Worm (Caenorhabditis elegans) whole organism, young adult: Measurements from ENCODE around the gene T15B7.15.
A peak's percentile ranks its signal among the peaks of the same experiment; 100 is the strongest.

ENCODE experiments used
- F37B4.10 ChIP-seq: fragments of 200-800 bp; sonication (Bioruptor generic); IDR thresholded peaks from 2 replicates; pipeline ENCODE4 v1.3.6; 2022; ENCODE audit warnings: missing genetic modification characterization, missing compliant biosample characterization
- F39B2.1 ChIP-seq: fragments of 200-800 bp; sonication (Bioruptor generic); IDR thresholded peaks from 2 replicates; pipeline ENCODE4 v1.3.6; 2022; ENCODE audit warnings: missing genetic modification reagents, missing genetic modification characterization, missing compliant biosample characterization
- F57C9.4 ChIP-seq: sonication (generic microtip); optimal IDR thresholded peaks from 2 replicates; lab custom pipeline; 2017; ENCODE audit warnings: mild to moderate bottlenecking, missing genetic modification characterization, missing compliant biosample characterization
- K11D2.4 ChIP-seq: fragments of 200-800 bp; sonication (Bioruptor generic); IDR thresholded peaks from 2 replicates; pipeline ENCODE4 v1.3.6; 2022; ENCODE audit warnings: missing genetic modification reagents, missing genetic modification characterization, missing compliant biosample characterization
- K12H6.12 ChIP-seq: fragments of 200-800 bp; sonication (Bioruptor generic); optimal IDR thresholded peaks from 2 replicates; lab custom pipeline; 2018; ENCODE audit warnings: mild to moderate bottlenecking, missing genetic modification characterization, missing compliant biosample characterization
- ama-1 ChIP-seq, 3 experiments: fragments of 150-350 bp in 1 of 3; sonication (generic microtip) in 2 of 3; optimal IDR thresholded peaks; 2 replicates each; lab custom pipeline; 2014 to 2018; ENCODE audit warnings: missing biosample characterization in 2 of 3, missing genetic modification characterization in 2 of 3, missing genetic modification reagents in 2 of 3
- athp-1 ChIP-seq: sonication (generic microtip); optimal IDR thresholded peaks from 2 replicates; lab custom pipeline; 2017; ENCODE audit warnings: mild to moderate bottlenecking, missing genetic modification characterization, missing compliant biosample characterization
- attf-5 ChIP-seq: fragments of 200-800 bp; sonication (Bioruptor generic); optimal IDR thresholded peaks from 2 replicates; lab custom pipeline; 2018; ENCODE audit warnings: mild to moderate bottlenecking, missing genetic modification characterization, missing compliant biosample characterization
- bed-2 ChIP-seq: fragments of 200-800 bp; sonication (Bioruptor generic); IDR thresholded peaks from 2 replicates; pipeline ENCODE4 v1.3.6; 2022; ENCODE audit warnings: missing genetic modification reagents, missing genetic modification characterization, missing compliant biosample characterization
- cebp-1 ChIP-seq, 2 experiments: fragments of 200-800 bp in 1 of 2; sonication (Bioruptor generic) in 1 of 2; sonication (generic microtip) in 1 of 2; IDR thresholded peaks in 1 of 2; optimal IDR thresholded peaks in 1 of 2; 2 replicates each; pipeline versions ENCODE4 v1.3.6 to Lab custom; 2017 to 2022; ENCODE audit warnings: missing compliant biosample characterization in 2 of 2, missing genetic modification characterization in 2 of 2, mild to moderate bottlenecking in 1 of 2, missing genetic modification reagents in 1 of 2, moderate library complexity in 1 of 2
- cebp-2 ChIP-seq: fragments of 200-800 bp; sonication (Bioruptor generic); IDR thresholded peaks from 2 replicates; pipeline ENCODE4 v1.3.6; 2022; ENCODE audit warnings: missing genetic modification characterization, missing compliant biosample characterization
- ceh-27 ChIP-seq: fragments of 200-800 bp; sonication (Bioruptor generic); optimal IDR thresholded peaks from 2 replicates; lab custom pipeline; 2018; ENCODE audit warnings: mild to moderate bottlenecking, missing genetic modification characterization, moderate library complexity, missing compliant biosample characterization
- ceh-58 ChIP-seq: fragments of 200-800 bp; sonication (Bioruptor generic); IDR thresholded peaks from 2 replicates; pipeline ENCODE4 v1.3.6; 2022; ENCODE audit warnings: missing genetic modification characterization, missing compliant biosample characterization
- ceh-79 ChIP-seq: sonication (generic microtip); optimal IDR thresholded peaks from 2 replicates; lab custom pipeline; 2017; ENCODE audit warnings: mild to moderate bottlenecking, missing genetic modification characterization, missing compliant biosample characterization
- chd-7 ChIP-seq: sonication (generic microtip); optimal IDR thresholded peaks from 2 replicates; lab custom pipeline; 2016; ENCODE audit warnings: mild to moderate bottlenecking, missing genetic modification characterization, moderate library complexity, missing compliant biosample characterization
- die-1 ChIP-seq: sonication (generic microtip); optimal IDR thresholded peaks from 2 replicates; lab custom pipeline; 2016; ENCODE audit warnings: missing genotype, mild to moderate bottlenecking, missing genetic modification characterization, missing compliant biosample characterization
- dox-1 ChIP-seq: fragments of 200-800 bp; sonication (Bioruptor generic); IDR thresholded peaks from 2 replicates; pipeline ENCODE4 v1.3.6; 2022; ENCODE audit warnings: missing genetic modification reagents, missing genetic modification characterization, missing compliant biosample characterization
- efl-1 ChIP-seq: fragments of 150-350 bp; optimal IDR thresholded peaks from 2 replicates; lab custom pipeline; 2014; ENCODE audit warnings: missing biosample characterization, missing genetic modification reagents, missing genetic modification characterization
- egl-18 ChIP-seq: fragments of 200-800 bp; sonication (Bioruptor generic); IDR thresholded peaks from 2 replicates; pipeline ENCODE4 v1.3.6; 2022; ENCODE audit warnings: missing genetic modification reagents, missing genetic modification characterization, missing compliant biosample characterization
- egrh-3 ChIP-seq: fragments of 200-800 bp; sonication (Bioruptor generic); IDR thresholded peaks from 2 replicates; pipeline ENCODE4 v1.3.6; 2022; ENCODE audit warnings: missing genetic modification reagents, missing genetic modification characterization, missing compliant biosample characterization
- ekl-4 ChIP-seq: fragments of 200-800 bp; sonication (Bioruptor generic); IDR thresholded peaks from 2 replicates; pipeline ENCODE4 v1.3.6; 2022; ENCODE audit warnings: missing genetic modification reagents, missing genetic modification characterization, missing compliant biosample characterization
- fkh-3 ChIP-seq: sonication (generic microtip); optimal IDR thresholded peaks from 2 replicates; lab custom pipeline; 2016; ENCODE audit warnings: mild to moderate bottlenecking, missing genetic modification characterization, missing compliant biosample characterization
- gei-17 ChIP-seq: fragments of 200-800 bp; sonication (Bioruptor generic); optimal IDR thresholded peaks from 2 replicates; lab custom pipeline; 2018; ENCODE audit warnings: mild to moderate bottlenecking, missing genetic modification characterization, missing compliant biosample characterization
- hmg-1.2 ChIP-seq: fragments of 200-800 bp; sonication (Bioruptor generic); IDR thresholded peaks from 2 replicates; pipeline ENCODE4 v1.3.6; 2022; ENCODE audit warnings: missing genetic modification reagents, missing genetic modification characterization, missing compliant biosample characterization
- lin-26 ChIP-seq: fragments of 200-800 bp; sonication (Bioruptor generic); IDR thresholded peaks from 2 replicates; pipeline ENCODE4 v1.3.6; 2022; ENCODE audit warnings: missing genetic modification reagents, missing genetic modification characterization, missing compliant biosample characterization
- lin-35 ChIP-seq, 3 experiments: fragments of 150-350 bp in 2 of 3; sonication (generic microtip) in 1 of 3; optimal IDR thresholded peaks; 2 replicates each; lab custom pipeline; 2014 to 2018; ENCODE audit warnings: missing biosample characterization in 3 of 3, missing genetic modification characterization in 3 of 3, missing genetic modification reagents in 3 of 3
- lin-40 ChIP-seq: sonication (generic microtip); optimal IDR thresholded peaks from 2 replicates; lab custom pipeline; 2016; ENCODE audit warnings: missing genetic modification characterization, mild to moderate bottlenecking, missing compliant biosample characterization, missing genotype, missing genetic modification reagents
- lin-54 ChIP-seq: fragments of 200-800 bp; sonication (Bioruptor generic); optimal IDR thresholded peaks from 2 replicates; lab custom pipeline; 2018; ENCODE audit warnings: mild to moderate bottlenecking, missing genetic modification characterization, missing compliant biosample characterization
- madf-10 ChIP-seq: sonication (generic microtip); optimal IDR thresholded peaks from 2 replicates; lab custom pipeline; 2016; ENCODE audit warnings: mild to moderate bottlenecking, missing genetic modification characterization, missing compliant biosample characterization
- mcd-1 ChIP-seq: fragments of 200-800 bp; sonication (Bioruptor generic); IDR thresholded peaks from 2 replicates; pipeline ENCODE4 v1.3.6; 2022; ENCODE audit warnings: missing genetic modification reagents, missing genetic modification characterization, missing compliant biosample characterization
- nfya-2 ChIP-seq: fragments of 200-800 bp; sonication (Bioruptor generic); IDR thresholded peaks from 2 replicates; pipeline ENCODE4 v1.3.6; 2022; ENCODE audit warnings: missing genetic modification reagents, missing genetic modification characterization, missing compliant biosample characterization
- nfyb-1 ChIP-seq: fragments of 200-800 bp; sonication (Bioruptor generic); IDR thresholded peaks from 2 replicates; pipeline ENCODE4 v1.3.6; 2022; ENCODE audit warnings: missing genetic modification reagents, missing genetic modification characterization, missing compliant biosample characterization
- rcor-1 ChIP-seq: fragments of 200-800 bp; sonication (Bioruptor generic); IDR thresholded peaks from 2 replicates; pipeline ENCODE4 v1.3.6; 2022; ENCODE audit warnings: missing genetic modification reagents, missing genetic modification characterization, missing compliant biosample characterization
- rec-8 ChIP-seq, 2 experiments: sonication (generic microtip); optimal IDR thresholded peaks; 2 replicates each; lab custom pipeline; 2016; ENCODE audit warnings: mild to moderate bottlenecking in 2 of 2, missing genetic modification characterization in 2 of 2, missing genetic modification reagents in 2 of 2, missing genotype in 2 of 2, missing biosample characterization in 1 of 2, missing compliant biosample characterization in 1 of 2, moderate library complexity in 1 of 2
- repo-1 ChIP-seq: sonication (generic microtip); optimal IDR thresholded peaks from 2 replicates; lab custom pipeline; 2017; ENCODE audit warnings: mild to moderate bottlenecking, missing genetic modification characterization, missing compliant biosample characterization
- snpc-1.1 ChIP-seq: sonication (generic microtip); optimal IDR thresholded peaks from 2 replicates; lab custom pipeline; 2017; ENCODE audit warnings: missing genetic modification characterization, mild to moderate bottlenecking, missing compliant biosample characterization, antibody characterized with exemption, moderate library complexity, missing genotype, missing genetic modification reagents; ENCODE audit not compliant: insufficient read depth
- snpc-3.4 ChIP-seq: sonication (generic microtip); optimal IDR thresholded peaks from 2 replicates; lab custom pipeline; 2017; ENCODE audit warnings: missing genetic modification characterization, mild to moderate bottlenecking, missing compliant biosample characterization, antibody characterized with exemption, moderate library complexity, missing genotype, missing genetic modification reagents
- somi-1 ChIP-seq: fragments of 200-800 bp; sonication (Bioruptor generic); optimal IDR thresholded peaks from 2 replicates; lab custom pipeline; 2018; ENCODE audit warnings: mild to moderate bottlenecking, missing genetic modification characterization, missing compliant biosample characterization
- zfh-2 ChIP-seq: fragments of 200-800 bp; sonication (Bioruptor generic); conservative IDR thresholded peaks from 2 replicates; pipeline ENCODE4 v1.3.6; 2022; ENCODE audit warnings: missing genetic modification reagents, missing genetic modification characterization, missing compliant biosample characterization
- zim-3 ChIP-seq: sonication (generic microtip); optimal IDR thresholded peaks from 2 replicates; lab custom pipeline; 2017; ENCODE audit warnings: mild to moderate bottlenecking, missing genetic modification characterization, moderate library complexity, missing compliant biosample characterization
- ztf-18 ChIP-seq: sonication (generic microtip); optimal IDR thresholded peaks from 2 replicates; lab custom pipeline; 2016; ENCODE audit warnings: missing genotype, mild to moderate bottlenecking, missing genetic modification characterization, missing compliant biosample characterization
- ztf-26 ChIP-seq: sonication (generic microtip); optimal IDR thresholded peaks from 2 replicates; lab custom pipeline; 2017; ENCODE audit warnings: missing genetic modification characterization, missing compliant biosample characterization
- ztf-28 ChIP-seq: fragments of 200-800 bp; sonication (Bioruptor generic); IDR thresholded peaks from 2 replicates; pipeline ENCODE4 v1.3.6; 2022; ENCODE audit warnings: missing genetic modification reagents, missing genetic modification characterization, missing compliant biosample characterization
- ztf-6 ChIP-seq: fragments of 200-800 bp; sonication (Bioruptor generic); IDR thresholded peaks from 2 replicates; pipeline ENCODE4 v1.3.6; 2022; ENCODE audit warnings: missing genetic modification reagents, missing genetic modification characterization, missing compliant biosample characterization

T15B7.15 gene

DNA sequence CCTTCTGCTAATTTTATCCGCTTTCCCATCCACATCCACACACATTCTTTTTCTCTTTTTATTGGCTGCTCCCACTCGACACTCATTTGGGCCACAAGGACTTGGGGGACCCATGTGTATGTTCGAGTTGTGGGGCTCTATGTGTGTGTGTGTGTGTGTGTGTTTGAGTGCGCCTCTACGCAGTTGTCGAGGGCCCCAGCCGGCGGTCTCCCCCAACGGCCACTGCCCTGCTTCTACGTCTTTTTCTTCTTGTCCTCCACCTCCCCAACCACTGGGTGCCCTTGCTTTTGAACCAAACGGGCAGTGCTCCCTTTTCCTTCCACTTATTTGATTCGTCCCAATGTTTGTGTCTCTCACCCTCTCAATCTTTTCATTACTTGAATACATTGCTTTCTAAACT, 42.2 kb upstream of the T15B7.15 start:
- TF ChIP-seq ekl-4 (GFP tag; lab: Robert Waterston, UW) (peak; percentile 23; the same call in 1 of the 2 replicates), zim-3 (tag; lab: Kevin White, UChicago) (no peak), ztf-18 (tag; lab: Kevin White, UChicago) (no peak), ceh-58 (GFP tag; lab: Robert Waterston, UW) (no peak), dox-1 (0 out of 2 replicates have a peak, but pooled peaks have one; percentile 6), cebp-1 (GFP tag; IDR thresholded peaks at IDR 0.05; lab: Robert Waterston, UW) (no peak), cebp-1 (tag; optimal IDR thresholded peaks at IDR 0.05; lab: Kevin White, UChicago) (peak; percentile 35), hmg-1.2 (GFP tag; lab: Robert Waterston, UW) (peak; percentile 19; the same call in 1 of the 2 replicates), ceh-79 (tag; lab: Kevin White, UChicago) (peak; percentile 9), K12H6.12 (tag; lab: Kevin White, UChicago) (peak; percentile 11), ztf-28 (no peak), F37B4.10 (0 out of 2 replicates have a peak, but pooled peaks have one; percentile 18), efl-1 (GFP tag; lab: Kevin White, UChicago) (no peak), ceh-27 (GFP tag; lab: Kevin White, UChicago) (peak; percentile 66), zfh-2 (GFP tag; lab: Robert Waterston, UW) (peak; percentile 82)

DNA sequence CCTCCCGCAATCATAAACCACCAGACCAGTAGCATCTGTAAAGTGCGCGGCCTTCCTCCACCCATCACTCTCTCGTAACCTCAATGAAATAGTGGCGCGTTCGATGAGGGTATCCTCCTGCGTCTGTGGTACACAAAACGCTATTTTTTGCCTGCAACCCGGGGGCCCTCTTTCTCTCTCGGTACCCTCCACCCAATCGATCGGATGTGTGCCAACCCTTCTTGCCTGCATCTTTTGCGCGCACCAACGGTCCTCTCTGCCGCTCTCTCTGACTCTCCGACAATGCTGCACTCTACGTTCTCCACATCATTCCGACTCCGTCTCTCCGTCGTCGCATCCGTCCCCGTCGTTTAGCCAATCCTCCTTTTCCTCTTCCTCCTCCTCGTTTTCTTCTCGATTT, 41.0 kb upstream of the T15B7.15 start:
- TF ChIP-seq lin-54 (GFP tag; lab: Kevin White, UChicago) = peak; percentile 17
- TF ChIP-seq mcd-1 (GFP tag; lab: Robert Waterston, UW) = peak; percentile 52
- peak; percentile 56 for TF ChIP-seq die-1 (tag; lab: Kevin White, UChicago)
- no peak for TF ChIP-seq snpc-1.1
- TF ChIP-seq rcor-1 (GFP tag; lab: Robert Waterston, UW) = peak; percentile 67
- TF ChIP-seq madf-10 = peak; percentile 44
- TF ChIP-seq hmg-1.2 (GFP tag; lab: Robert Waterston, UW) = peak; percentile 58
- TF ChIP-seq K11D2.4 = no peak
- peak; percentile 3 for TF ChIP-seq ztf-18 (tag; lab: Kevin White, UChicago)
- peak; percentile 34 for TF ChIP-seq ztf-26 (tag; lab: Kevin White, UChicago)
- TF ChIP-seq cebp-2 (GFP tag; lab: Robert Waterston, UW) = no peak
- TF ChIP-seq ama-1 (optimal IDR thresholded peaks at IDR 0.05; lab: Kevin White, UChicago) = no peak
- TF ChIP-seq ama-1 (GFP tag; optimal IDR thresholded peaks at IDR 0.05; lab: Kevin White, UChicago) = no peak
- TF ChIP-seq cebp-1 (GFP tag; IDR thresholded peaks at IDR 0.05; lab: Robert Waterston, UW) = no peak
- TF ChIP-seq cebp-1 (tag; optimal IDR thresholded peaks at IDR 0.05; lab: Kevin White, UChicago) = peak; percentile 76
- TF ChIP-seq attf-5 (GFP tag; lab: Kevin White, UChicago) = peak; percentile 53
- peak; percentile 20 for TF ChIP-seq somi-1
- TF ChIP-seq repo-1 = peak; percentile 25
- TF ChIP-seq F57C9.4 (tag; lab: Kevin White, UChicago) = no peak
- TF ChIP-seq chd-7 = peak; percentile 57
- TF ChIP-seq rec-8 (tag; optimal IDR thresholded peaks at IDR 0.05; lab: Kevin White, UChicago) = peak in 1 of 2 experiments; percentile 8
- 0 out of 2 replicates have a peak, but pooled peaks have one; percentile 43 for TF ChIP-seq lin-26 (GFP tag; lab: Robert Waterston, UW)
- no peak for TF ChIP-seq fkh-3 (tag; lab: Kevin White, UChicago)
- TF ChIP-seq dox-1 = peak; percentile 74
- TF ChIP-seq lin-40 (tag; lab: Kevin White, UChicago) = peak; percentile 66
- peak; percentile 16 for TF ChIP-seq gei-17 (GFP tag; lab: Kevin White, UChicago)
- no peak for TF ChIP-seq nfya-2 (GFP tag; lab: Robert Waterston, UW)
- TF ChIP-seq egl-18 (GFP tag; lab: Robert Waterston, UW) = 0 out of 2 replicates have a peak, but pooled peaks have one; percentile 45
- TF ChIP-seq F39B2.1 (GFP tag; lab: Robert Waterston, UW) = no peak
- no peak for TF ChIP-seq snpc-3.4 (tag; lab: Kevin White, UChicago)
- peak; percentile 78 for TF ChIP-seq ceh-27 (GFP tag; lab: Kevin White, UChicago)
- peak; percentile 35; the same call in 1 of the 2 replicates for TF ChIP-seq ztf-6
- TF ChIP-seq egrh-3 (GFP tag; lab: Robert Waterston, UW) = peak; percentile 71; the same call in 1 of the 2 replicates
- TF ChIP-seq nfyb-1 (GFP tag; lab: Robert Waterston, UW) = peak; percentile 66
- peak; percentile 99 for TF ChIP-seq zfh-2 (GFP tag; lab: Robert Waterston, UW)
- peak in 1 of 3 experiments; percentile 52 for TF ChIP-seq lin-35 (GFP tag; optimal IDR thresholded peaks at IDR 0.05; lab: Kevin White, UChicago)
- peak; percentile 45 for TF ChIP-seq athp-1
- TF ChIP-seq efl-1 (GFP tag; lab: Kevin White, UChicago) = no peak
- TF ChIP-seq bed-2 (GFP tag; lab: Robert Waterston, UW) = peak; percentile 40; the same call in 1 of the 2 replicates
- peak; percentile 87 for TF ChIP-seq K12H6.12 (tag; lab: Kevin White, UChicago)
